Fruit fly (Drosophila melanogaster) whole organism, pupa: ENCODE measurements around the gene Bre1.

Source experiments
- CG10348 ChIP-seq: fragments of 200-800 bp; sonication (Bioruptor generic); IDR thresholded peaks from 2 replicates; pipeline ENCODE4 v1.3.6; 2022; ENCODE audit warnings: missing biosample characterization, missing genetic modification characterization
- CG12605 ChIP-seq: fragments of 200-800 bp; sonication (Bioruptor generic); IDR thresholded peaks from 2 replicates; pipeline ENCODE4 v1.3.6; 2022; ENCODE audit warnings: missing biosample characterization, missing genetic modification characterization
- CG13204 ChIP-seq: fragments of 200-800 bp; sonication (Bioruptor generic); optimal IDR thresholded peaks from 2 replicates; lab custom pipeline; 2018; ENCODE audit warnings: missing biosample characterization, mild to moderate bottlenecking, missing genetic modification characterization, moderate library complexity
- CG14655 ChIP-seq: fragments of 200-800 bp; sonication (Bioruptor generic); optimal IDR thresholded peaks from 3 replicates; lab custom pipeline; 2017; ENCODE audit warnings: mild to moderate bottlenecking, missing biosample characterization, missing genetic modification reagents, missing genetic modification characterization
- CG15710 ChIP-seq: fragments of 200-800 bp; sonication (Bioruptor generic); optimal IDR thresholded peaks from 2 replicates; lab custom pipeline; 2018; ENCODE audit warnings: missing biosample characterization, mild to moderate bottlenecking, missing genetic modification characterization, moderate library complexity
- CG17806 ChIP-seq: fragments of 200-800 bp; sonication (Bioruptor generic); optimal IDR thresholded peaks from 2 replicates; lab custom pipeline; 2018; ENCODE audit warnings: missing biosample characterization, mild to moderate bottlenecking, missing genetic modification characterization, moderate library complexity
- CG32121 ChIP-seq: fragments of 200-800 bp; sonication (Bioruptor generic); IDR thresholded peaks from 2 replicates; pipeline ENCODE4 v1.3.6; 2022; ENCODE audit warnings: missing biosample characterization, missing genetic modification characterization
- CG34367 ChIP-seq: fragments of 200-800 bp; sonication (Bioruptor generic); optimal IDR thresholded peaks from 2 replicates; lab custom pipeline; 2018; ENCODE audit warnings: missing biosample characterization, mild to moderate bottlenecking, missing genetic modification characterization
- CG4496 ChIP-seq: fragments of 200-800 bp; sonication (Bioruptor generic); IDR thresholded peaks from 3 replicates; pipeline ENCODE4 v1.3.6; 2022; ENCODE audit warnings: missing biosample characterization, missing genetic modification characterization
- CG8159 ChIP-seq: fragments of 200-800 bp; sonication (Bioruptor generic); optimal IDR thresholded peaks from 3 replicates; lab custom pipeline; 2018; ENCODE audit warnings: missing biosample characterization, mild to moderate bottlenecking, missing genetic modification characterization, moderate library complexity
- CG8301 ChIP-seq: fragments of 200-800 bp; sonication (Bioruptor generic); optimal IDR thresholded peaks from 2 replicates; lab custom pipeline; 2018; ENCODE audit warnings: missing biosample characterization, mild to moderate bottlenecking, missing genetic modification characterization
- CG9948 ChIP-seq: fragments of 200-800 bp; sonication (Bioruptor generic); optimal IDR thresholded peaks from 2 replicates; lab custom pipeline; 2018; ENCODE audit warnings: missing biosample characterization, mild to moderate bottlenecking, missing genetic modification characterization, moderate library complexity
- D1 ChIP-seq: fragments of 200-800 bp; sonication (Bioruptor generic); optimal IDR thresholded peaks from 2 replicates; lab custom pipeline; 2018; ENCODE audit warnings: missing biosample characterization, mild to moderate bottlenecking, missing genetic modification characterization, moderate library complexity
- EcR ChIP-seq: fragments of 200-800 bp; sonication (Bioruptor generic); optimal IDR thresholded peaks from 3 replicates; lab custom pipeline; 2019; ENCODE audit warnings: missing biosample characterization, missing genetic modification characterization, mild to moderate bottlenecking, moderate library complexity, missing genetic modification reagents
- Ets98B ChIP-seq: fragments of 200-800 bp; sonication (Bioruptor generic); IDR thresholded peaks from 2 replicates; pipeline ENCODE4 v1.3.6; 2022; ENCODE audit warnings: missing biosample characterization, missing genetic modification characterization
- Pif1A ChIP-seq: fragments of 200-800 bp; sonication (Bioruptor generic); optimal IDR thresholded peaks from 3 replicates; lab custom pipeline; 2016; ENCODE audit warnings: missing biosample characterization, missing genetic modification characterization
- Pif1B ChIP-seq: fragments of 200-800 bp; sonication (Bioruptor generic); optimal IDR thresholded peaks from 3 replicates; lab custom pipeline; 2016; ENCODE audit warnings: missing biosample characterization, missing genetic modification characterization
- Snoo ChIP-seq: fragments of 200-800 bp; sonication (Bioruptor generic); optimal IDR thresholded peaks from 3 replicates; lab custom pipeline; 2017; ENCODE audit warnings: missing biosample characterization, mild to moderate bottlenecking, missing genetic modification characterization, inconsistent platforms
- fd96Ca ChIP-seq: fragments of 200-800 bp; sonication (Bioruptor generic); IDR thresholded peaks from 3 replicates; pipeline ENCODE4 v1.3.6; 2022; ENCODE audit warnings: missing biosample characterization, missing genetic modification characterization
- gl ChIP-seq: fragments of 200-800 bp; sonication (Bioruptor generic); optimal IDR thresholded peaks from 2 replicates; lab custom pipeline; 2018; ENCODE audit warnings: missing biosample characterization, mild to moderate bottlenecking, missing genetic modification characterization
- rn ChIP-seq: fragments of 200-800 bp; sonication (Bioruptor generic); IDR thresholded peaks from 2 replicates; pipeline ENCODE4 v1.3.6; 2022; ENCODE audit warnings: missing biosample characterization, missing genetic modification characterization

Bre1 gene

DNA sequence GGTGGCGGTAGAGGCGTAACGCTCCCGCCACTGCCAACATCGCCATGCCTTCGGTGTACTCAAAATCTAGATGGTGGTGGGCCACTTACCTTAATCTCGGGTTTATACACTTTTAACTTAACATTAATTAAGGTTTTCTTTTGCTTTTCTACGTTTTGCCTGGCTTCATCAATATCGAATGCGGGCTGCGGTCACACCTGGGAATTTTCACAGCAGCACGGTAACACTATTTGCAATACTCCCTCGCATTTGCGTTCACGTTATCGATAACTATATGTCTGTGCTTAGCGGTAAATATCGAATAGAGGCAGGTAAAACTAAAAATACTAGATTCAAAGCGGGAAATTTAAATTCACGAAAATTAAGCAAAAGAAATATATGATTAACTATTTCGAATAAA is at the start of gene Bre1:
TSS of gene Bre1 (minus strand) at position 226 of the 400 bp plus-strand sequence.
- TF ChIP-seq Pif1B (GFP tag; lab: Kevin White, UChicago) (no peak), CG10348 (no peak), rn (GFP tag; lab: Robert Waterston, UW) (no peak), Snoo (no peak), fd96Ca (no peak), CG15710 (tag; lab: Kevin White, UChicago) (no peak), D1 (no peak), EcR (no peak), CG32121 (GFP tag; lab: Robert Waterston, UW) (no peak), CG12605 (GFP tag; lab: Robert Waterston, UW) (no peak), CG13204 (GFP tag; lab: Kevin White, UChicago) (no peak), gl (tag; lab: Kevin White, UChicago) (no peak), Ets98B (no peak), CG8159 (tag; lab: Kevin White, UChicago) (no peak), CG14655 (GFP tag; lab: Kevin White, UChicago) (no peak), CG8301 (tag; lab: Kevin White, UChicago) (no peak), CG9948 (tag; lab: Kevin White, UChicago) (no peak), CG4496 (GFP tag; lab: Robert Waterston, UW) (no peak), Pif1A (no peak), CG34367 (tag; lab: Kevin White, UChicago) (no peak)

DNA sequence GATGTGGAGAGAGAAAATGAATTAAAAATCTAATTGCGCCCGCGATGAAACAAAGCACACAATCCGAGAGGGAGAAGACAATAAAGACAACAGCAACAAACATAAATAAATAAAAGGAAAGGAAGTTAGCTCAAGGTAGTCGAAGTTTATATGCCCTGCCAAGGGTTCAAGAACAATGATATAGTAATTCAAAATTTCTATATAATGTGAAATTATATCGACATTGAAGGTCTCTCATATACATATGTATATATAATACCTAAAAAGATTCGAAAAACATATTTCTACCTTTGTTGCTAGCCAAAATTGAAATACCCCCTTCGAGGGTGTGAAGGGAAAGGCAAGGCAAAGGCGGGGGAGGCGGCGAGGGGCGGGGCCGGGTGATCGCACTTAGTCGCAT is 46.9 kb upstream of the Bre1 start:
- TF ChIP-seq CG8301 (tag; lab: Kevin White, UChicago) (peak; percentile 24), CG14655 (GFP tag; lab: Kevin White, UChicago) (peak; percentile 46), rn (GFP tag; lab: Robert Waterston, UW) (no peak), Pif1A (no peak), CG9948 (tag; lab: Kevin White, UChicago) (peak; percentile 52), CG32121 (GFP tag; lab: Robert Waterston, UW) (no peak), CG4496 (GFP tag; lab: Robert Waterston, UW) (no peak), CG15710 (tag; lab: Kevin White, UChicago) (peak; percentile 20), gl (tag; lab: Kevin White, UChicago) (no peak), D1 (no peak), CG34367 (tag; lab: Kevin White, UChicago) (no peak), CG17806 (tag; lab: Kevin White, UChicago) (peak; percentile 25), CG8159 (tag; lab: Kevin White, UChicago) (peak; percentile 42), CG10348 (no peak)

DNA sequence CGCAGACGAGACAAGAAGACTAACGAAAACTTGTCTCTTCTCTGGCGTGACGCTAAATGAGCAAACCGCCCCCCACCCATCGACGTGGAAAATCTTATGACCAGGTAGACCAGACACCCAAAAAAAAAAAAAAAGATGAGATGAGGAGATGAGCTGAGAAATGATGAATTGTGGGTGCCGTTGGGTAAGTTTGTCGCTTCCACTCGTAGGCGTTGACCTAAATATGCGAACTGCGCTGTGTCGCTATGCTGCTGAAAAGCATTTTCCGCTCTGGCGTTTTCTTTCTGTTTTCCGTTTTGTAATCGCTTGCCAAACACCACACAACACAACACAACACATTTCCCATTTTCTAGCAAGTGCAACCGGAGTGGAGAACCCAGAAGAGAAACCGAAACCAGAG is 44.9 kb upstream of the Bre1 start:
- TF ChIP-seq CG17806 (tag; lab: Kevin White, UChicago), result no peak
- no peak for TF ChIP-seq CG9948 (tag; lab: Kevin White, UChicago)
- no peak for TF ChIP-seq Pif1B (GFP tag; lab: Kevin White, UChicago)
- no peak for TF ChIP-seq CG32121 (GFP tag; lab: Robert Waterston, UW)
- no peak for TF ChIP-seq CG34367 (tag; lab: Kevin White, UChicago)
- no peak for TF ChIP-seq Snoo
- no peak for TF ChIP-seq gl (tag; lab: Kevin White, UChicago)
- no peak for TF ChIP-seq CG15710 (tag; lab: Kevin White, UChicago)
- no peak for TF ChIP-seq Ets98B
- TF ChIP-seq fd96Ca, result no peak
- no peak for TF ChIP-seq EcR
- no peak for TF ChIP-seq CG4496 (GFP tag; lab: Robert Waterston, UW)
- no peak for TF ChIP-seq CG10348

DNA sequence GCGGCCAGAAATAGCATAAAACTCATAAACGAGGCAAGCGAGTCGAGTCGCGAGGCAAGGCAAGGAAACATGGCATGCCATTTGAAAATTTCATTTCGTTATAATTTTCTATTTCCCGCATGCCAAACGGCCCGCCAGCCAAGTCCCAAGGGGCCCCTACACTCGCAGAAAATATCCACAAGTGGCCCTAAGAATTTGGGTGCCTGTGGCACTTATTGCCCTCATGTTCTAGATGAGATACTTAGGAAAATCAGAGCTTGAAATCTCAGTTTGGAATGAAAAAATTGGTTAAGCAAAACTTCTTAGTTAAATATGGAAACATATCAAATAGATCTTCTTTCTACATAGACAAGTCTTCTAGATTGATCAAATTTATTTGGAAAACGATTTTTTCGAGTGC is 44.3 kb upstream of the Bre1 start:
- TF ChIP-seq Pif1B (GFP tag; lab: Kevin White, UChicago) (no peak), CG34367 (tag; lab: Kevin White, UChicago) (no peak), CG14655 (GFP tag; lab: Kevin White, UChicago) (no peak), Pif1A (no peak), CG8159 (tag; lab: Kevin White, UChicago) (no peak), CG15710 (tag; lab: Kevin White, UChicago) (no peak), CG17806 (tag; lab: Kevin White, UChicago) (no peak), gl (tag; lab: Kevin White, UChicago) (no peak), CG32121 (GFP tag; lab: Robert Waterston, UW) (no peak), CG8301 (tag; lab: Kevin White, UChicago) (no peak), rn (GFP tag; lab: Robert Waterston, UW) (no peak), Ets98B (no peak), D1 (no peak), EcR (no peak), CG4496 (GFP tag; lab: Robert Waterston, UW) (no peak), CG9948 (tag; lab: Kevin White, UChicago) (no peak)

DNA sequence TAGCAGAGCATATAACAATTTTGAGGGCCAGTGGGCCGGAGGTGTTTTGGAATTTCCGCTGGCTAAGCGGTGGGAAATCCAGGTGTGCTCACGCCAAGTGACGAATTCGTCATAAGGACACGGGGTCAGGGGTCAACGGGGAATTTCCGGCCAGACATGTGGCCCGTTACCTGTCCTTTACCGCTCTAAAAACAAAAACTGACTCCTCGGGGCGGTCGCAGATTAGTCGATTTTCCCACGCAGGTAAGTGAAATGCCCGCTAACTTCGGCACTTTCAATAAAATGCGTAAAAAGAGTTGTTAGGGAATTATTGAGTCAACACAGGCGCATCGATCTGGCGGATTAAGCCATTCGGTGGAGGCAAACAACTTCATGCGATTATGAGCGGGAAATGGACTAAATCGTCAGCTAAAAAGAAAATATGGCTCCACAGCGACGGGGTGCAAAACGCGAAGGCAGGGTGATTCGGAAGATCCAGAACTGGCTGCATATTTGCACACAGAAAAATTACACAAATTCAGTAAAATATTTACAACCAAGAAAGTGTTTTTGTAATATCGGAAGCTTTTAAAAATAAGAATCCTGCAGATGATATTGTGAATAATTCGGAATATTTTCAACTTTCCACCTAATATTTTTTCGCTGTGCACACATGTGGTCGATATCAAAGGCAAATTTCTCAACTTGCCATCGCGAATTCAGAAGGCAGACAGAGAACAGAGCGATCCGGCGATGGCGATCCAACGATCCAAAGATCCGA is 42.1 kb upstream of the Bre1 start:
- peak; percentile 32 for TF ChIP-seq Snoo
- TF ChIP-seq CG14655 (GFP tag; lab: Kevin White, UChicago), result peak; percentile 63
- peak; percentile 46 for TF ChIP-seq Pif1A
- no peak for TF ChIP-seq CG12605 (GFP tag; lab: Robert Waterston, UW)
- TF ChIP-seq Pif1B (GFP tag; lab: Kevin White, UChicago), result peak; percentile 19
- TF ChIP-seq Ets98B, result no peak
- 0 out of 3 replicates have a peak, but pooled peaks have one; percentile 35 for TF ChIP-seq fd96Ca
- peak; percentile 29 for TF ChIP-seq CG34367 (tag; lab: Kevin White, UChicago)
- peak; percentile 46 for TF ChIP-seq CG15710 (tag; lab: Kevin White, UChicago)
- no peak for TF ChIP-seq EcR
- peak; percentile 60 for TF ChIP-seq CG17806 (tag; lab: Kevin White, UChicago)
- TF ChIP-seq D1, result peak; percentile 36
- TF ChIP-seq CG8301 (tag; lab: Kevin White, UChicago), result peak; percentile 31
- no peak for TF ChIP-seq gl (tag; lab: Kevin White, UChicago)
- TF ChIP-seq CG10348, result no peak
- no peak for TF ChIP-seq CG13204 (GFP tag; lab: Kevin White, UChicago)
- peak; percentile 42 for TF ChIP-seq CG9948 (tag; lab: Kevin White, UChicago)
- no peak for TF ChIP-seq rn (GFP tag; lab: Robert Waterston, UW)
- TF ChIP-seq CG32121 (GFP tag; lab: Robert Waterston, UW), result no peak
- peak; percentile 42; the same call in 1 of the 3 replicates for TF ChIP-seq CG4496 (GFP tag; lab: Robert Waterston, UW)
- TF ChIP-seq CG8159 (tag; lab: Kevin White, UChicago), result peak; percentile 39
